Worm (Caenorhabditis elegans) whole organism, mixed stage, embryonic: ENCODE results near the gene fnta-1.

Experiments used
- M03D4.4 ChIP-seq: sonication (generic microtip); optimal IDR thresholded peaks from 2 replicates; lab custom pipeline; 2017; ENCODE audit warnings: mild to moderate bottlenecking, missing genetic modification characterization, missing compliant biosample characterization
- bed-3 ChIP-seq: fragments of 200-800 bp; sonication (Bioruptor generic); optimal IDR thresholded peaks from 3 replicates; lab custom pipeline; 2018; ENCODE audit warnings: mild to moderate bottlenecking, missing genetic modification characterization, moderate library complexity, missing compliant biosample characterization
- blmp-1 ChIP-seq: fragments of 150-350 bp; optimal IDR thresholded peaks from 2 replicates; lab custom pipeline; 2014; ENCODE audit warnings: missing biosample characterization, missing genetic modification characterization
- ceh-39 ChIP-seq: fragments of 150-350 bp; optimal IDR thresholded peaks from 2 replicates; lab custom pipeline; 2014; ENCODE audit warnings: missing biosample characterization, missing genetic modification characterization
- ceh-43 ChIP-seq: fragments of 200-800 bp; sonication (Bioruptor generic); optimal IDR thresholded peaks from 2 replicates; lab custom pipeline; 2018; ENCODE audit warnings: mild to moderate bottlenecking, missing genetic modification characterization, moderate library complexity, missing compliant biosample characterization
- ceh-83 ChIP-seq: fragments of 200-800 bp; sonication (Bioruptor generic); optimal IDR thresholded peaks from 2 replicates; lab custom pipeline; 2018; ENCODE audit warnings: mild to moderate bottlenecking, missing genetic modification characterization, missing compliant biosample characterization
- ces-1 ChIP-seq: fragments of 150-350 bp; optimal IDR thresholded peaks from 2 replicates; lab custom pipeline; 2014; ENCODE audit warnings: missing biosample characterization, missing genetic modification reagents, missing genetic modification characterization
- cnd-1 ChIP-seq: fragments of 200-800 bp; sonication (Bioruptor generic); optimal IDR thresholded peaks from 2 replicates; lab custom pipeline; 2018; ENCODE audit warnings: mild to moderate bottlenecking, missing genetic modification characterization, missing compliant biosample characterization
- drap-1 ChIP-seq: fragments of 200-800 bp; sonication (Bioruptor generic); optimal IDR thresholded peaks from 3 replicates; lab custom pipeline; 2018; ENCODE audit warnings: mild to moderate bottlenecking, missing genetic modification characterization, missing compliant biosample characterization
- elt-1 ChIP-seq: sonication (generic microtip); optimal IDR thresholded peaks from 2 replicates; lab custom pipeline; 2017; ENCODE audit warnings: missing genetic modification characterization, mild to moderate bottlenecking, missing compliant biosample characterization, antibody characterized with exemption, moderate library complexity, borderline replicate concordance; ENCODE audit not compliant: insufficient read depth
- elt-3 ChIP-seq: fragments of 150-350 bp; optimal IDR thresholded peaks from 2 replicates; lab custom pipeline; 2014; ENCODE audit warnings: missing biosample characterization, missing genetic modification characterization
- flh-1 ChIP-seq: fragments of 200-800 bp; sonication (Bioruptor generic); optimal IDR thresholded peaks from 2 replicates; lab custom pipeline; 2018; ENCODE audit warnings: mild to moderate bottlenecking, missing genetic modification characterization, moderate library complexity, missing compliant biosample characterization
- ham-2 ChIP-seq: fragments of 200-800 bp; sonication (Bioruptor generic); optimal IDR thresholded peaks from 2 replicates; lab custom pipeline; 2018; ENCODE audit warnings: mild to moderate bottlenecking, missing genetic modification characterization, missing compliant biosample characterization
- hlh-1 ChIP-seq: fragments of 150-350 bp; optimal IDR thresholded peaks from 2 replicates; lab custom pipeline; 2014; ENCODE audit warnings: missing biosample characterization, missing genetic modification reagents, missing genetic modification characterization
- lin-13 ChIP-seq: fragments of 150-350 bp; optimal IDR thresholded peaks from 2 replicates; lab custom pipeline; 2014; ENCODE audit warnings: missing biosample characterization, missing genetic modification characterization
- lin-32 ChIP-seq: fragments of 200-800 bp; sonication (Bioruptor generic); optimal IDR thresholded peaks from 2 replicates; lab custom pipeline; 2018; ENCODE audit warnings: mild to moderate bottlenecking, missing genetic modification characterization, missing compliant biosample characterization
- lsy-2 ChIP-seq: fragments of 150-350 bp; optimal IDR thresholded peaks from 2 replicates; lab custom pipeline; 2014; ENCODE audit warnings: missing biosample characterization, missing genetic modification characterization
- mab-5 ChIP-seq: fragments of 150-350 bp; optimal IDR thresholded peaks from 2 replicates; lab custom pipeline; 2014; ENCODE audit warnings: missing biosample characterization, missing genetic modification characterization
- mep-1 ChIP-seq: fragments of 150-350 bp; optimal IDR thresholded peaks from 2 replicates; lab custom pipeline; 2017; ENCODE audit warnings: missing biosample characterization, missing genetic modification reagents, missing genetic modification characterization, inconsistent platforms
- mls-2 ChIP-seq: sonication (generic microtip); optimal IDR thresholded peaks from 2 replicates; lab custom pipeline; 2016; ENCODE audit warnings: mild to moderate bottlenecking, missing genetic modification characterization, moderate library complexity, missing compliant biosample characterization
- nhr-12 ChIP-seq: fragments of 150-350 bp; optimal IDR thresholded peaks from 2 replicates; lab custom pipeline; 2014; ENCODE audit warnings: missing biosample characterization, missing genetic modification characterization
- nhr-2 ChIP-seq: fragments of 150-350 bp; optimal IDR thresholded peaks from 2 replicates; lab custom pipeline; 2014; ENCODE audit warnings: missing biosample characterization, missing genetic modification characterization
- nhr-237 ChIP-seq: fragments of 150-350 bp; optimal IDR thresholded peaks from 2 replicates; lab custom pipeline; 2014; ENCODE audit warnings: missing biosample characterization, missing genetic modification characterization
- nhr-28 ChIP-seq: fragments of 150-350 bp; optimal IDR thresholded peaks from 2 replicates; lab custom pipeline; 2014; ENCODE audit warnings: missing biosample characterization, missing genetic modification characterization
- nhr-76 ChIP-seq: sonication (generic microtip); optimal IDR thresholded peaks from 2 replicates; lab custom pipeline; 2017; ENCODE audit warnings: missing biosample characterization, missing genetic modification characterization
- pha-4 ChIP-seq: fragments of 150-350 bp; optimal IDR thresholded peaks from 2 replicates; lab custom pipeline; 2018; ENCODE audit warnings: missing biosample characterization, missing genetic modification reagents, missing genetic modification characterization
- sem-2 ChIP-seq: fragments of 200-800 bp; sonication (Bioruptor generic); optimal IDR thresholded peaks from 2 replicates; lab custom pipeline; 2018; ENCODE audit warnings: mild to moderate bottlenecking, missing genetic modification characterization, missing compliant biosample characterization
- snpc-4 ChIP-seq: fragments of 150-350 bp; optimal IDR thresholded peaks from 2 replicates; lab custom pipeline; 2014; ENCODE audit warnings: missing biosample characterization, missing genetic modification characterization
- sptf-1 ChIP-seq: sonication (generic microtip); optimal IDR thresholded peaks from 2 replicates; lab custom pipeline; 2017; ENCODE audit warnings: mild to moderate bottlenecking, missing genetic modification characterization, moderate library complexity, missing compliant biosample characterization
- tbx-8 ChIP-seq: fragments of 200-800 bp; sonication (Bioruptor generic); optimal IDR thresholded peaks from 2 replicates; lab custom pipeline; 2018; ENCODE audit warnings: mild to moderate bottlenecking, missing genetic modification characterization, moderate library complexity, missing compliant biosample characterization
- unc-120 ChIP-seq: sonication (generic microtip); optimal IDR thresholded peaks from 2 replicates; lab custom pipeline; 2017; ENCODE audit warnings: missing genetic modification characterization, missing compliant biosample characterization; ENCODE audit not compliant: poor library complexity, severe bottlenecking
- unc-39 ChIP-seq: fragments of 150-350 bp; optimal IDR thresholded peaks from 2 replicates; lab custom pipeline; 2014; ENCODE audit warnings: missing biosample characterization, missing genetic modification characterization
- unc-62 ChIP-seq: fragments of 150-350 bp; optimal IDR thresholded peaks from 2 replicates; lab custom pipeline; 2014; ENCODE audit warnings: missing biosample characterization, missing genetic modification reagents, missing genetic modification characterization
- zip-8 ChIP-seq: fragments of 150-350 bp; optimal IDR thresholded peaks from 2 replicates; lab custom pipeline; 2014; ENCODE audit warnings: missing biosample characterization, missing genetic modification characterization
- ztf-11 ChIP-seq: fragments of 150-350 bp; optimal IDR thresholded peaks from 2 replicates; lab custom pipeline; 2014; ENCODE audit warnings: missing biosample characterization, missing genetic modification characterization

fnta-1 gene

DNA sequence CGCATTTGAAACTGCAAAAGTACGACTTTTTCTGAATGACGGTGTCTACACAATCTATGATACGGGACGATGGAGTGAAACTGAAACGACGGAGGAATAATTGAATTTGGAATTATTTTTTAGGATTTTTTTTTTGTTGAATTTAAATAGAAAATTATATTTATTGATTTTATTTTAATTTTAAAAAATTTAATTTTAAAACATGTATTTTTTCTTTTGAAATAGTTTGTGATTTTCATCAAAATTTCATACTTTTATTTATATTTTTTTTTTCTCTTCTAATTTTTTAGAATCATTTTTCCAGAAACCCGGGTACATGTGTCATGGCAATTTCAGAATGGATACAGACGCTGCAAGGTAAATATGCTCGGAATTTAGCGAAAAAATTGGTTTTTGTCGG, 32.2 kb downstream of the fnta-1 start, which contains the start of gene Y38C1AA.1:
Y38C1AA.1 (plus strand) TSS at position 301 of the 400 bp plus-strand sequence.
- TF ChIP-seq blmp-1 (tag; lab: Kevin White, UChicago) (no peak), lin-32 (GFP tag; lab: Kevin White, UChicago) (no peak), mep-1 (no peak), ceh-83 (GFP tag; lab: Kevin White, UChicago) (no peak), elt-1 (tag; lab: Kevin White, UChicago) (no peak), bed-3 (no peak), sptf-1 (tag; lab: Kevin White, UChicago) (no peak), cnd-1 (no peak), drap-1 (GFP tag; lab: Kevin White, UChicago) (no peak), elt-3 (no peak)
- TF ChIP-seq, all 35 proteins: peak for 0

DNA sequence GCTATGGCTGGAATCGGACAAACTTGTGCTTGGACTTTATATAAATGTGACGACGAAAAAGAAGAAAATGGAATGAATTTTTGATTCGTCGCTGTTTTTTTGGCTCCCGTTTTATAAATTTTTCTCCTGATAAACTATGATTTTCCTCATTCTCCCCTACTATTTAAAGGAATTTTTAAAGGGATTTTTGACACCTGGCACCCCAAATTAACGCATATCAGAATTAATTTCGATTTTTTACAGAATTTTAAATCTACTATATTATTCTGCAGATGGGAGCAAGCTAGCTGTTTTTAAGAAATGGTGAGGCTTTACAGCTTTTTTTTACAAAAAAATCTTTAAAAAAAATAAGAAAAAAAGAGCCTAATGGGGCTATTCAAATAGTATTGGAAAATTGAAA, 35.1 kb downstream of the fnta-1 start, which contains the start of gene coa-1:
coa-1 (plus strand) TSS at position 301 of the 400 bp plus-strand sequence.
- TF ChIP-seq nhr-12 (tag; lab: Kevin White, UChicago) = no peak
- TF ChIP-seq tbx-8 = no peak
- TF ChIP-seq snpc-4 = no peak
- TF ChIP-seq nhr-2 (tag; lab: Kevin White, UChicago) = no peak
- no peak for TF ChIP-seq unc-39
- TF ChIP-seq pha-4 = no peak
- TF ChIP-seq mls-2 (tag; lab: Kevin White, UChicago) = no peak
- no peak for TF ChIP-seq blmp-1 (tag; lab: Kevin White, UChicago)
- TF ChIP-seq zip-8 (tag; lab: Kevin White, UChicago) = no peak
- no peak for TF ChIP-seq ces-1 (GFP tag; lab: Kevin White, UChicago)
- no peak for TF ChIP-seq nhr-28 (tag; lab: Kevin White, UChicago)
- TF ChIP-seq lin-13 = no peak
- no peak for TF ChIP-seq lin-32 (GFP tag; lab: Kevin White, UChicago)
- TF ChIP-seq bed-3 = no peak
- TF ChIP-seq nhr-237 (tag; lab: Kevin White, UChicago) = no peak

DNA sequence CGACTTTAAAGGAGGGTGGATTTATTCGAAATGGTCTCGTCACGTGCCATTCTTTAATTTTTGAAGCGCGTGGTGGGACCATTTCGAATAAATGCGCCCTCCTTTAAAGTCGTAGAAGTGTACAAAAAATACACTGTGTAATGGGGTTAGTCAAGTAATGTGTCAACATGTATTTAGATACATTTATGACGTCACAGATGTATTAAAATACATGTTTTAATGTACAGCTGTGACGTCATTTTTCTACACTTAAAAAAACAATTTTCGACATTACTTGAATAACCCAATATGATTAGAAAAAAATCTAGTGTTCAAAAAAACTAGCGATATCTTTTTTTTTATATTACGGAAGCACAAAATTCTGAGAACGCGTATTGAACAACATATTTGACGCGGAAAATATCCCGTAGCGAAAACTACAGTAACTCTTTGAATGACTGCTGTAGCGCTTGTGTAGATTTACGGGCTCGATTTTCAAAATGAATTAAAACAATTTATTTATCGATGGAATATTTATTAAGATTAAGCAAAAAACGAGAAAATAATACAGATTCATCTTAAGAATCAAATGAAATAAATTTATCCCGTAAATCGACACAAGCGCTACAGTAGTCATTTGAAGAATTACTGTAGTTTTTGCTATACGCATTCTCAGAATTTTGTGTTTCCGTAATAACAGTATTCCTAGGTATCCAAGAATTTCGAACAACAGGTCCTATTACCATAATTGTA, 37.0 kb downstream of the fnta-1 start, which contains the start of gene gfrp-1:
gfrp-1 (plus strand) TSS at position 682 of the 732 bp plus-strand sequence.
- no peak for TF ChIP-seq hlh-1 (tag; lab: Kevin White, UChicago)
- peak; percentile 98 for TF ChIP-seq zip-8 (tag; lab: Kevin White, UChicago)

DNA sequence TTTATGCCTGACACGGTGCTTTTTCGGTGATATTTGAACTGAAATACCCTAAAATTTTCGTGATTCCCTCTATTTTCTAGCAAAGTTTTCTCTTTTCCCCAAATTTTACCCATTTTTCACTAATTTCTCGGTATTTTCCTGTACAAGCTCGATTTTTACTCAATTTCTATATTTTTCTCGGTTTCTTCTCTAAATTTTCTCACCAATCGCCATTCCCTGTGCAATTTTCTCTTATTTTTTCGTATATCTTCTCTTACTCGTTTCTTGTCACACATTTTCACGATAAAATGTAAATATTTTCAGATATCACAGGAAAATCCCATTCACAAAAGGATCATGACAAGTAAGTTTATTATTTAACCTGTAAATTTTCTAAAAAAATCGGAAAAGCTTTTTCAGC, 45.7 kb downstream of the fnta-1 start, which contains the start of gene csn-3:
csn-3 (plus strand) TSS at position 301 of the 400 bp plus-strand sequence.
- TF ChIP-seq hlh-1 (tag; lab: Kevin White, UChicago) = no peak
- no peak for TF ChIP-seq lsy-2 (tag; lab: Kevin White, UChicago)
- no peak for TF ChIP-seq ces-1 (GFP tag; lab: Kevin White, UChicago)
- no peak for TF ChIP-seq nhr-28 (tag; lab: Kevin White, UChicago)
- TF ChIP-seq ztf-11 = no peak

DNA sequence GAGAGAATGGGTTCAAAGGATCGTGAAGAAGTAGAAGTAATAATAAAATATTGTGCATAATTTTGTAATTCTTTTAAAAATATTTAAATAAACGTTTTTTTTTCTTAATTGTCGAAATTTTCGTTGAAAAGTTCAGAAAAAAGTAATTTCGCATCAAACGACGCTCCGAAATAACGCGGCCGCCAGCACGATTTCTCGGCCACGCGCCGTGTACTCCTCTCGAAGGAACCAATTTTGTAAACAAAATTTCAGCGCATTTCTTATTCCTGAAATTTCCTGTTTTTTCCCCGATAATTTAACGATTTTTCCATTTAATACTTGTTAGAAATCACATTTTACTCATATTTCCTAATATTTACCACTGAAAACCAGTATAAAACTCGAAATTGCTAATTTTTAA, 48.1 kb downstream of the fnta-1 start, which contains the start of gene Y38C1AA.12:
Y38C1AA.12 (plus strand) TSS at position 211 of the 400 bp plus-strand sequence.
- peak; percentile 61 for TF ChIP-seq pha-4
- no peak for TF ChIP-seq tbx-8
- TF ChIP-seq ztf-11 = no peak
- TF ChIP-seq sptf-1 (tag; lab: Kevin White, UChicago) = peak; percentile 68
- TF ChIP-seq nhr-28 (tag; lab: Kevin White, UChicago) = no peak
- TF ChIP-seq ceh-83 (GFP tag; lab: Kevin White, UChicago) = peak; percentile 11
- TF ChIP-seq bed-3 = no peak
- no peak for TF ChIP-seq nhr-76
- peak; percentile 35 for TF ChIP-seq nhr-237 (tag; lab: Kevin White, UChicago)
- no peak for TF ChIP-seq unc-39
- TF ChIP-seq elt-1 (tag; lab: Kevin White, UChicago) = no peak
- no peak for TF ChIP-seq nhr-12 (tag; lab: Kevin White, UChicago)
- no peak for TF ChIP-seq ceh-39
- TF ChIP-seq unc-120 (tag; lab: Kevin White, UChicago) = no peak
- peak; percentile 24 for TF ChIP-seq drap-1 (GFP tag; lab: Kevin White, UChicago)
- TF ChIP-seq lin-32 (GFP tag; lab: Kevin White, UChicago) = peak; percentile 6
- no peak for TF ChIP-seq hlh-1 (tag; lab: Kevin White, UChicago)
- TF ChIP-seq elt-3 = no peak
- no peak for TF ChIP-seq blmp-1 (tag; lab: Kevin White, UChicago)
- TF ChIP-seq snpc-4 = no peak
- no peak for TF ChIP-seq nhr-2 (tag; lab: Kevin White, UChicago)
- TF ChIP-seq flh-1 = no peak
- TF ChIP-seq unc-62 (GFP tag; lab: Kevin White, UChicago) = no peak
- TF ChIP-seq ceh-43 (GFP tag; lab: Kevin White, UChicago) = no peak
- peak; percentile 59 for TF ChIP-seq lsy-2 (tag; lab: Kevin White, UChicago)
- peak; percentile 40 for TF ChIP-seq cnd-1
- peak; percentile 47 for TF ChIP-seq lin-13
- peak; percentile 36 for TF ChIP-seq M03D4.4 (tag; lab: Kevin White, UChicago)
- no peak for TF ChIP-seq sem-2
- TF ChIP-seq mep-1 = peak; percentile 17
- TF ChIP-seq mls-2 (tag; lab: Kevin White, UChicago) = peak; percentile 69
- no peak for TF ChIP-seq zip-8 (tag; lab: Kevin White, UChicago)
- TF ChIP-seq ham-2 (GFP tag; lab: Kevin White, UChicago) = no peak
- TF ChIP-seq ces-1 (GFP tag; lab: Kevin White, UChicago) = peak; percentile 19
- TF ChIP-seq mab-5 = no peak
